Fruit fly (Drosophila melanogaster): ENCODE data around the gene CG16853.

Gene CG16853

dm6 chr2L:13547738-13548726 lies 6.0 kb downstream of the CG16853 start:
- TF ChIP-seq CG15710 (tag; optimal IDR thresholded peaks at IDR 0.05), result peak; percentile 80
- peak; percentile 63 for TF ChIP-seq CG17806 (tag; optimal IDR thresholded peaks at IDR 0.05)
- peak; percentile 82 for TF ChIP-seq CG8159 (tag; optimal IDR thresholded peaks at IDR 0.05)
- TF ChIP-seq Pif1A (GFP tag; optimal IDR thresholded peaks at IDR 0.05), result peak; percentile 79
- peak; percentile 65 for TF ChIP-seq CG34367 (tag; optimal IDR thresholded peaks at IDR 0.05)
- TF ChIP-seq CG14655 (GFP tag; optimal IDR thresholded peaks at IDR 0.05), result peak; percentile 85
- TF ChIP-seq CG10348 (GFP tag; IDR thresholded peaks at IDR 0.05), result no peak
- no peak; the same call in 1 of the 2 replicates for TF ChIP-seq Ets98B (GFP tag; IDR thresholded peaks at IDR 0.05)
- peak; percentile 68 for TF ChIP-seq CG8301 (tag; optimal IDR thresholded peaks at IDR 0.05)
- TF ChIP-seq CG13204 (GFP tag; optimal IDR thresholded peaks at IDR 0.05), result peak; percentile 91
- TF ChIP-seq CG32121 (GFP tag; IDR thresholded peaks at IDR 0.05), result no peak
- TF ChIP-seq EcR (GFP tag; optimal IDR thresholded peaks at IDR 0.05), result no peak
- TF ChIP-seq D1 (tag; optimal IDR thresholded peaks at IDR 0.05), result no peak
- peak; percentile 59 for TF ChIP-seq CG4496 (GFP tag; IDR thresholded peaks at IDR 0.05)
- TF ChIP-seq Pif1B (GFP tag; optimal IDR thresholded peaks at IDR 0.05), result peak; percentile 59
- 0 out of 2 replicates have a peak, but pooled peaks have one; percentile 4 for TF ChIP-seq rn (GFP tag; IDR thresholded peaks at IDR 0.05)
- no peak for TF ChIP-seq gl (tag; optimal IDR thresholded peaks at IDR 0.05)
- TF ChIP-seq Snoo (tag; optimal IDR thresholded peaks at IDR 0.05), result peak; percentile 70
- TF ChIP-seq CG12605 (GFP tag; IDR thresholded peaks at IDR 0.05), result no peak
- peak; percentile 78 for TF ChIP-seq CG9948 (tag; optimal IDR thresholded peaks at IDR 0.05)
- peak; percentile 5; the same call in 1 of the 3 replicates for TF ChIP-seq fd96Ca (GFP tag; IDR thresholded peaks at IDR 0.05)

DNA sequence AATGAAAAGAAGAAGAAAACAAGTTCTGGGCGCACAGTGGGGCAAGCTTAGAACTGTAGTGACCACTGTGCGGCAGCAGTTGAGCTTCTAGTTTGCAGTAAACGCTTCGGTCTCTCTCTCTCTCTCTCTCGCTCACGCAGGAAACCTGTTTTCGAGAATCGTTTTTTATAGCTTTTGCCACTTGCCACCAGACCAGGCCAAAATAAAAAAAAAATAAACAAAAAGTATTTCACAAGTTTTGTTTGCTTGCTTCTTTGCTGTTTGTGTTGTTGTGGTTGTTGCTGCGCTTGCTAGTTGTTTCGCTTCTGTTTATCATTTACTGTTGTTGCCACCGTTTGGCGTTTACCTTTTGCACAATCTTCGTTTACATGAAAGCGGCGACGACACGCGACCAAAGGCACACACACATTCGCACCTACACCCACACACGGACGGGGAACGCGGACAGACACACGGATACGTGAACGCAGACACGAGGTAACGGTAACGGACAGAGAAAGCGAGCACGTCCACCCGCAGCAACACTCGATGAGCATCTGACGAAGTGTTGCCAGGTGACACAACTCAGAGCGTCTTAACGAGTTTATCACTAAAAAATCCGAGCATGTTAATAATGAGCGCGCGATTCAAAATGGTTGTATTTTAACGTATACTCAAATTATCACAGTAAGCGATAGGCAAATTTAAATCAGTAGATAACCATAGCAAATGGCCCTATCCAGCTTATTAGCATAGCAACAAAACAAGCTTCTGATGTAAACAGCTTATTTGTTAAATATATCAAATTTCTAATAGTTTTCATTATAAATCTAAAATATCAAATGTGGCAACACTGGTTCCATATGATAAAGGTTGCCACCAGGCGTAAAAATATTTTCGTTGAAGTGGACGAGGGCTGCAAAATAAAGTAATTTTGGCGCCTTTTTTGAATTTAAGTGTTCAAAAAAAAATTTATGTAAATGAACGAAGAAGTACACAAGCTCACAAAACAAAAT lies 7.0 kb downstream of the CG16853 start, which contains the start of gene B4:
Gene B4, minus strand, starts transcription at position 543 of the 995 bp plus-strand sequence.
- TF ChIP-seq fd96Ca (GFP tag; IDR thresholded peaks at IDR 0.05) (no peak; the same call in 2 of the 3 replicates), CG8159 (tag; optimal IDR thresholded peaks at IDR 0.05) (peak; percentile 27), Snoo (tag; optimal IDR thresholded peaks at IDR 0.05) (peak; percentile 16), CG32121 (GFP tag; IDR thresholded peaks at IDR 0.05) (peak; percentile 61), CG13204 (GFP tag; optimal IDR thresholded peaks at IDR 0.05) (peak; percentile 46), CG8301 (tag; optimal IDR thresholded peaks at IDR 0.05) (peak; percentile 43), CG10348 (GFP tag; IDR thresholded peaks at IDR 0.05) (no peak), Pif1B (GFP tag; optimal IDR thresholded peaks at IDR 0.05) (no peak), CG17806 (tag; optimal IDR thresholded peaks at IDR 0.05) (peak; percentile 27), rn (GFP tag; IDR thresholded peaks at IDR 0.05) (no peak), Ets98B (GFP tag; IDR thresholded peaks at IDR 0.05) (peak; percentile 64; the same call in 1 of the 2 replicates), Pif1A (GFP tag; optimal IDR thresholded peaks at IDR 0.05) (peak; percentile 53), CG9948 (tag; optimal IDR thresholded peaks at IDR 0.05) (peak; percentile 20), CG34367 (tag; optimal IDR thresholded peaks at IDR 0.05) (peak; percentile 44), D1 (tag; optimal IDR thresholded peaks at IDR 0.05) (peak; percentile 74), CG12605 (GFP tag; IDR thresholded peaks at IDR 0.05) (peak; percentile 40; the same call in 1 of the 2 replicates), gl (tag; optimal IDR thresholded peaks at IDR 0.05) (peak; percentile 72), CG4496 (GFP tag; IDR thresholded peaks at IDR 0.05) (peak; percentile 35), CG15710 (tag; optimal IDR thresholded peaks at IDR 0.05) (peak; percentile 61), CG14655 (GFP tag; optimal IDR thresholded peaks at IDR 0.05) (peak; percentile 59), EcR (GFP tag; optimal IDR thresholded peaks at IDR 0.05) (peak; percentile 38)

dm6 chr2L:13549973-13550458 lies 7.9 kb downstream of the CG16853 start, which contains the start of gene kuz:
kuz (plus strand) TSS chr2L:13550139.
- TF ChIP-seq EcR (GFP tag; optimal IDR thresholded peaks at IDR 0.05) (peak; percentile 56), rn (GFP tag; IDR thresholded peaks at IDR 0.05) (no peak; the same call in 1 of the 2 replicates), gl (tag; optimal IDR thresholded peaks at IDR 0.05) (peak; percentile 4), CG13204 (GFP tag; optimal IDR thresholded peaks at IDR 0.05) (peak; percentile 1), CG8159 (tag; optimal IDR thresholded peaks at IDR 0.05) (peak; percentile 11), CG32121 (GFP tag; IDR thresholded peaks at IDR 0.05) (peak; percentile 66), Ets98B (GFP tag; IDR thresholded peaks at IDR 0.05) (peak; percentile 70), CG15710 (tag; optimal IDR thresholded peaks at IDR 0.05) (peak; percentile 5), CG4496 (GFP tag; IDR thresholded peaks at IDR 0.05) (peak; percentile 70), Snoo (tag; optimal IDR thresholded peaks at IDR 0.05) (no peak), CG9948 (tag; optimal IDR thresholded peaks at IDR 0.05) (no peak), CG14655 (GFP tag; optimal IDR thresholded peaks at IDR 0.05) (no peak), CG8301 (tag; optimal IDR thresholded peaks at IDR 0.05) (no peak), CG17806 (tag; optimal IDR thresholded peaks at IDR 0.05) (no peak), fd96Ca (GFP tag; IDR thresholded peaks at IDR 0.05) (no peak; the same call in 2 of the 3 replicates), D1 (tag; optimal IDR thresholded peaks at IDR 0.05) (no peak), CG10348 (GFP tag; IDR thresholded peaks at IDR 0.05) (no peak), Pif1A (GFP tag; optimal IDR thresholded peaks at IDR 0.05) (peak; percentile 48), CG34367 (tag; optimal IDR thresholded peaks at IDR 0.05) (peak; percentile 19), Pif1B (GFP tag; optimal IDR thresholded peaks at IDR 0.05) (peak; percentile 54), CG12605 (GFP tag; IDR thresholded peaks at IDR 0.05) (peak; percentile 63; the same call in 1 of the 2 replicates)
